Fruit fly (Drosophila melanogaster) whole organism, embryonic: ENCODE measurements around the gene CG1324.

ENCODE experiments used
- Ada2b ChIP-seq: fragments of 200-800 bp; sonication (Bioruptor generic); IDR thresholded peaks from 2 replicates; pipeline ENCODE4 v1.3.6; 2022; ENCODE audit warnings: missing biosample characterization, missing genetic modification characterization
- Adf1 ChIP-seq: fragments of 200-800 bp; sonication (Bioruptor generic); IDR thresholded peaks from 2 replicates; pipeline ENCODE4 v1.3.6; 2022; ENCODE audit warnings: missing biosample characterization, missing genetic modification characterization
- Aef1 ChIP-seq: fragments of 200-800 bp; sonication (Bioruptor generic); IDR thresholded peaks from 3 replicates; pipeline ENCODE4 v1.3.6; 2022; ENCODE audit warnings: missing biosample characterization, missing genetic modification characterization
- Bteb2 ChIP-seq: fragments of 200-800 bp; sonication (Bioruptor generic); optimal IDR thresholded peaks from 2 replicates; lab custom pipeline; 2016; ENCODE audit warnings: missing biosample characterization, missing genetic modification characterization
- CG10147 ChIP-seq: fragments of 200-800 bp; sonication (Bioruptor generic); optimal IDR thresholded peaks from 2 replicates; lab custom pipeline; 2019; ENCODE audit warnings: missing biosample characterization, mild to moderate bottlenecking, missing genetic modification characterization, moderate library complexity
- CG14014 ChIP-seq: fragments of 200-800 bp; sonication (Bioruptor generic); IDR thresholded peaks from 2 replicates; pipeline ENCODE4 v1.3.6; 2022; ENCODE audit warnings: missing biosample characterization, missing genetic modification characterization
- CG14860 ChIP-seq: fragments of 200-800 bp; sonication (Bioruptor generic); IDR thresholded peaks from 3 replicates; pipeline ENCODE4 v1.3.6; 2022; ENCODE audit warnings: missing biosample characterization, missing genetic modification characterization; ENCODE audit not compliant: partially characterized antibody
- CG17328 ChIP-seq: fragments of 200-800 bp; sonication (Bioruptor generic); IDR thresholded peaks from 2 replicates; pipeline ENCODE4 v1.3.6; 2022; ENCODE audit warnings: missing biosample characterization, missing genetic modification characterization
- CG2129 ChIP-seq: fragments of 200-800 bp; sonication (Bioruptor generic); IDR thresholded peaks from 2 replicates; pipeline ENCODE4 v1.3.6; 2022; ENCODE audit warnings: missing biosample characterization, missing genetic modification characterization; ENCODE audit not compliant: partially characterized antibody
- CG30020 ChIP-seq: fragments of 200-800 bp; optimal IDR thresholded peaks from 2 replicates; lab custom pipeline; 2019; ENCODE audit warnings: missing biosample characterization, mild to moderate bottlenecking, missing genetic modification characterization, moderate library complexity
- CG31441 ChIP-seq: fragments of 200-800 bp; sonication (Bioruptor generic); IDR thresholded peaks from 2 replicates; pipeline ENCODE4 v1.3.6; 2022; ENCODE audit warnings: missing biosample characterization, missing genetic modification characterization
- CG34422 ChIP-seq: fragments of 200-800 bp; sonication (Bioruptor generic); IDR thresholded peaks from 3 replicates; pipeline ENCODE4 v1.3.6; 2022; ENCODE audit warnings: missing biosample characterization, missing genetic modification characterization
- CG4404 ChIP-seq: fragments of 200-800 bp; sonication (Bioruptor generic); IDR thresholded peaks from 2 replicates; pipeline ENCODE4 v1.3.6; 2022; ENCODE audit warnings: missing biosample characterization, missing genetic modification characterization
- CG4424 ChIP-seq: fragments of 200-800 bp; sonication (Bioruptor generic); optimal IDR thresholded peaks from 3 replicates; lab custom pipeline; 2016; ENCODE audit warnings: missing biosample characterization, missing genetic modification characterization
- CG5180 ChIP-seq: fragments of 200-800 bp; sonication (Bioruptor generic); optimal IDR thresholded peaks from 3 replicates; lab custom pipeline; 2017; ENCODE audit warnings: missing biosample characterization, missing genetic modification characterization, mild to moderate bottlenecking, moderate library complexity, missing genetic modification reagents
- CG7271 ChIP-seq: fragments of 200-800 bp; sonication (Bioruptor generic); optimal IDR thresholded peaks from 2 replicates; lab custom pipeline; 2018; ENCODE audit warnings: missing biosample characterization, mild to moderate bottlenecking, missing genetic modification characterization, moderate library complexity
- CG8089 ChIP-seq: fragments of 200-800 bp; sonication (Bioruptor generic); optimal IDR thresholded peaks from 3 replicates; lab custom pipeline; 2016; ENCODE audit warnings: missing biosample characterization, missing genetic modification characterization
- CG8388 ChIP-seq: fragments of 200-800 bp; sonication (Bioruptor generic); optimal IDR thresholded peaks from 2 replicates; lab custom pipeline; 2019; ENCODE audit warnings: missing biosample characterization, mild to moderate bottlenecking, missing genetic modification characterization, moderate library complexity
- CG8765 ChIP-seq: fragments of 200-800 bp; sonication (Bioruptor generic); IDR thresholded peaks from 2 replicates; pipeline ENCODE4 v1.3.6; 2022; ENCODE audit warnings: missing biosample characterization, missing genetic modification characterization
- CG9727 ChIP-seq: fragments of 200-800 bp; sonication (Bioruptor generic); optimal IDR thresholded peaks from 3 replicates; lab custom pipeline; 2017; ENCODE audit warnings: missing biosample characterization, mild to moderate bottlenecking, missing genetic modification characterization
- Dfd ChIP-seq, 2 experiments: fragments of >200 bp; optimal IDR thresholded peaks; 2 replicates each; lab custom pipeline; 2017; ENCODE audit warnings: missing biosample characterization in 2 of 2, missing genetic modification characterization in 2 of 2
- Drgx ChIP-seq: fragments of 200-800 bp; sonication (Bioruptor generic); IDR thresholded peaks from 2 replicates; pipeline ENCODE4 v1.3.6; 2022; ENCODE audit warnings: missing biosample characterization, missing genetic modification characterization
- Ets97D ChIP-seq: fragments of 200-800 bp; sonication (Bioruptor generic); optimal IDR thresholded peaks from 3 replicates; lab custom pipeline; 2016; ENCODE audit warnings: missing biosample characterization, missing genetic modification characterization
- Hr39 ChIP-seq: fragments of >200 bp; optimal IDR thresholded peaks from 2 replicates; lab custom pipeline; 2017
- Mrtf ChIP-seq: fragments of 200-800 bp; sonication (Bioruptor generic); IDR thresholded peaks from 3 replicates; pipeline ENCODE4 v1.3.6; 2022; ENCODE audit warnings: missing biosample characterization, missing genetic modification characterization
- Nf-YB ChIP-seq: fragments of 200-800 bp; sonication (Bioruptor generic); optimal IDR thresholded peaks from 3 replicates; lab custom pipeline; 2019; ENCODE audit warnings: missing biosample characterization, mild to moderate bottlenecking, missing genetic modification characterization, moderate library complexity
- Sin3A ChIP-seq: fragments of >200 bp; optimal IDR thresholded peaks from 2 replicates; lab custom pipeline; 2018
- Xrp1 ChIP-seq: fragments of 200-800 bp; sonication (Bioruptor generic); IDR thresholded peaks from 2 replicates; pipeline ENCODE4 v1.3.6; 2022; ENCODE audit warnings: missing biosample characterization, missing genetic modification characterization
- btn ChIP-seq: fragments of 200-800 bp; sonication (Bioruptor generic); optimal IDR thresholded peaks from 2 replicates; lab custom pipeline; 2016; ENCODE audit warnings: missing biosample characterization, missing genetic modification characterization
- cad ChIP-seq: fragments of >200 bp; optimal IDR thresholded peaks from 2 replicates; lab custom pipeline; 2017; ENCODE audit warnings: missing biosample characterization, missing genetic modification characterization
- da ChIP-seq: fragments of 200-800 bp; sonication (Bioruptor generic); optimal IDR thresholded peaks from 2 replicates; lab custom pipeline; 2016; ENCODE audit warnings: missing biosample characterization, missing genetic modification characterization
- dimm ChIP-seq: fragments of 200-800 bp; sonication (Bioruptor generic); IDR thresholded peaks from 2 replicates; pipeline ENCODE4 v1.3.6; 2022; ENCODE audit warnings: missing biosample characterization, missing genetic modification characterization
- ems ChIP-seq: fragments of 200-800 bp; sonication (Bioruptor generic); optimal IDR thresholded peaks from 3 replicates; lab custom pipeline; 2016; ENCODE audit warnings: missing biosample characterization, missing genetic modification characterization
- eve ChIP-seq, 2 experiments: fragments of >200 bp; optimal IDR thresholded peaks; 2 replicates each; lab custom pipeline; 2017; ENCODE audit warnings: missing biosample characterization in 2 of 2, missing genetic modification characterization in 2 of 2
- eyg ChIP-seq: fragments of 200-800 bp; sonication (Bioruptor generic); optimal IDR thresholded peaks from 3 replicates; lab custom pipeline; 2016; ENCODE audit warnings: missing biosample characterization, missing genetic modification characterization
- gcm ChIP-seq: fragments of 200-800 bp; sonication (Bioruptor generic); optimal IDR thresholded peaks from 2 replicates; lab custom pipeline; 2019; ENCODE audit warnings: missing biosample characterization, mild to moderate bottlenecking, missing genetic modification characterization, moderate library complexity
- gcm2 ChIP-seq: fragments of 200-800 bp; sonication (Bioruptor generic); optimal IDR thresholded peaks from 2 replicates; lab custom pipeline; 2016; ENCODE audit warnings: missing biosample characterization, missing genetic modification characterization
- her ChIP-seq: fragments of 200-800 bp; sonication (Bioruptor generic); optimal IDR thresholded peaks from 2 replicates; lab custom pipeline; 2016; ENCODE audit warnings: missing biosample characterization, missing genetic modification characterization
- jumu ChIP-seq: fragments of 200-800 bp; sonication (Bioruptor generic); optimal IDR thresholded peaks from 3 replicates; lab custom pipeline; 2016; ENCODE audit warnings: missing biosample characterization, missing genetic modification characterization
- kah ChIP-seq: fragments of 200-800 bp; sonication (Bioruptor generic); optimal IDR thresholded peaks from 2 replicates; lab custom pipeline; 2018; ENCODE audit warnings: missing biosample characterization, mild to moderate bottlenecking, missing genetic modification characterization
- lola ChIP-seq, 3 experiments: fragments of >200 bp in 2 of 3; fragments of 200-800 bp in 1 of 3; sonication (Bioruptor generic) in 1 of 3; optimal IDR thresholded peaks; 2 replicates each; lab custom pipeline; 2017 to 2019; ENCODE audit warnings: missing biosample characterization in 3 of 3, missing genetic modification characterization in 3 of 3, mild to moderate bottlenecking in 1 of 3, moderate library complexity in 1 of 3
- luna ChIP-seq: fragments of 200-800 bp; sonication (Bioruptor generic); optimal IDR thresholded peaks from 2 replicates; lab custom pipeline; 2016; ENCODE audit warnings: missing biosample characterization, missing genetic modification characterization
- nau ChIP-seq: fragments of 200-800 bp; sonication (Bioruptor generic); optimal IDR thresholded peaks from 3 replicates; lab custom pipeline; 2017; ENCODE audit warnings: missing biosample characterization, mild to moderate bottlenecking, missing genetic modification characterization, missing genetic modification reagents
- pb ChIP-seq: fragments of 200-800 bp; sonication (Bioruptor generic); optimal IDR thresholded peaks from 3 replicates; lab custom pipeline; 2016; ENCODE audit warnings: missing biosample characterization, missing genetic modification characterization
- pita ChIP-seq: fragments of 200-800 bp; sonication (Bioruptor generic); optimal IDR thresholded peaks from 2 replicates; lab custom pipeline; 2017; ENCODE audit warnings: missing biosample characterization, mild to moderate bottlenecking, missing genetic modification characterization
- ranshi ChIP-seq: fragments of 200-800 bp; sonication (Bioruptor generic); IDR thresholded peaks from 2 replicates; pipeline ENCODE4 v1.3.6; 2022; ENCODE audit warnings: missing biosample characterization, missing genetic modification characterization
- slbo ChIP-seq: fragments of 200-800 bp; sonication (Bioruptor generic); IDR thresholded peaks from 2 replicates; pipeline ENCODE4 v1.3.6; 2022; ENCODE audit warnings: missing biosample characterization, missing genetic modification characterization
- so ChIP-seq: fragments of 200-800 bp; sonication (Bioruptor generic); IDR thresholded peaks from 3 replicates; pipeline ENCODE4 v1.3.6; 2022; ENCODE audit warnings: missing biosample characterization, missing genetic modification characterization
- stc ChIP-seq: fragments of 200-800 bp; sonication (Bioruptor generic); IDR thresholded peaks from 2 replicates; pipeline ENCODE4 v1.3.6; 2022; ENCODE audit warnings: missing biosample characterization, missing genetic modification characterization
- sug ChIP-seq: fragments of 200-800 bp; optimal IDR thresholded peaks from 2 replicates; lab custom pipeline; 2019; ENCODE audit warnings: missing biosample characterization, mild to moderate bottlenecking, missing genetic modification characterization, moderate library complexity
- wdn ChIP-seq: fragments of 200-800 bp; sonication (Bioruptor generic); IDR thresholded peaks from 2 replicates; pipeline ENCODE4 v1.3.6; 2022; ENCODE audit warnings: missing biosample characterization, missing genetic modification characterization
- yki ChIP-seq: fragments of >200 bp; optimal IDR thresholded peaks from 3 replicates; lab custom pipeline; 2018
- z ChIP-seq: fragments of 200-800 bp; sonication (Bioruptor generic); IDR thresholded peaks from 3 replicates; pipeline ENCODE4 v1.3.6; 2022; ENCODE audit warnings: missing biosample characterization, missing genetic modification characterization

CG1324 gene

DNA sequence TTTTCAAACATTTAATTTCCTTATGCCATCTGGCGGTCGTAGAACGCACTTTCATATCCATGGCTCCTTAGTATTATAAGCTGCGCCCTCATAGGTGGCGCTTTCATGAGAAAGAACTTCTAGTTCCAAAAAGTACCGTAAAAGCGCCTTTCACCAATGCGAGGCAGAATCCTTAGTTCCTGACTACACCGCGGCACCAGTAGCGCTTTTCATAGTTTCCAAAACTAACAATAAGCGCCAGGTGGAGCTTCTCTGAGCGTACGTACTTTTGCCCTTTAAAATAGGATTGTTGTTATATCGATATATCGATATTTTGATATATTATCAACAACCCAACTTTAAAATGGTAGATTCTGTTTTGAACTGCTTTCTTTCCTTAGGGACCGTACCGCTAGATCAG is 24.7 kb upstream of the CG1324 start (continued):
- TF ChIP-seq gcm2 (GFP tag; lab: Kevin White, UChicago) (peak; percentile 55), CG4424 (GFP tag; lab: Kevin White, UChicago) (peak; percentile 72), so (peak; percentile 71; the same call in 2 of the 3 replicates), Xrp1 (GFP tag; lab: Robert Waterston, UW) (peak; percentile 65; the same call in 1 of the 2 replicates), CG5180 (GFP tag; lab: Kevin White, UChicago) (peak; percentile 35), CG8388 (GFP tag; lab: Kevin White, UChicago) (peak; percentile 32), Mrtf (GFP tag; lab: Robert Waterston, UW) (peak; percentile 80), CG9727 (GFP tag; lab: Kevin White, UChicago) (peak; percentile 47), CG4404 (GFP tag; lab: Robert Waterston, UW) (peak; percentile 51; the same call in 1 of the 2 replicates), pita (GFP tag; lab: Kevin White, UChicago) (peak; percentile 80), z (GFP tag; lab: Robert Waterston, UW) (no peak), Sin3A (no peak), Ets97D (peak; percentile 76), ranshi (GFP tag; lab: Robert Waterston, UW) (peak; percentile 69), CG10147 (GFP tag; lab: Kevin White, UChicago) (peak; percentile 58), btn (GFP tag; lab: Kevin White, UChicago) (peak; percentile 48), pb (peak; percentile 82), CG2129 (GFP tag; lab: Robert Waterston, UW) (peak; percentile 77), Hr39 (no peak), CG30020 (tag; lab: Kevin White, UChicago) (peak; percentile 10), jumu (GFP tag; lab: Kevin White, UChicago) (peak; percentile 25), her (GFP tag; lab: Kevin White, UChicago) (peak; percentile 86), Ada2b (GFP tag; lab: Robert Waterston, UW) (peak; percentile 54), Aef1 (GFP tag; lab: Robert Waterston, UW) (peak; percentile 71), CG34422 (GFP tag; lab: Robert Waterston, UW) (peak; percentile 71), da (GFP tag; lab: Kevin White, UChicago) (peak; percentile 59), sug (tag; lab: Kevin White, UChicago) (peak; percentile 64), CG17328 (GFP tag; lab: Robert Waterston, UW) (peak; percentile 77), dimm (peak; percentile 36; the same call in 1 of the 2 replicates), CG8089 (GFP tag; lab: Kevin White, UChicago) (peak; percentile 82), kah (GFP tag; lab: Kevin White, UChicago) (peak; percentile 16), eyg (peak; percentile 11), CG14860 (GFP tag; lab: Robert Waterston, UW) (peak; percentile 64), yki (lab: Kevin White, UChicago) (no peak), CG7271 (tag; lab: Kevin White, UChicago) (peak; percentile 22), wdn (GFP tag; lab: Robert Waterston, UW) (peak; percentile 66), Drgx (GFP tag; lab: Robert Waterston, UW) (no peak), CG31441 (peak; percentile 36; the same call in 1 of the 2 replicates), slbo (GFP tag; lab: Robert Waterston, UW) (peak; percentile 88), lola (GFP tag; optimal IDR thresholded peaks at IDR 0.05; lab: Kevin White, UChicago) (peak in 1 of 3 experiments; percentile 41), Adf1 (GFP tag; lab: Robert Waterston, UW) (peak; percentile 34; the same call in 1 of the 2 replicates), Dfd (GFP tag; optimal IDR thresholded peaks at IDR 0.05; lab: Kevin White, UChicago) (no peak), cad (GFP tag; lab: Kevin White, UChicago) (no peak), nau (GFP tag; lab: Kevin White, UChicago) (peak; percentile 11), CG8765 (GFP tag; lab: Robert Waterston, UW) (peak; percentile 40; the same call in 1 of the 2 replicates), stc (peak; percentile 36; the same call in 1 of the 2 replicates), gcm (GFP tag; lab: Kevin White, UChicago) (peak; percentile 53), Bteb2 (GFP tag; lab: Kevin White, UChicago) (peak; percentile 37), CG14014 (GFP tag; lab: Robert Waterston, UW) (0 out of 2 replicates have a peak, but pooled peaks have one; percentile 74), Nf-YB (peak; percentile 26), ems (GFP tag; lab: Kevin White, UChicago) (no peak), luna (GFP tag; lab: Kevin White, UChicago) (peak; percentile 54), eve (GFP tag; optimal IDR thresholded peaks at IDR 0.05; lab: Kevin White, UChicago) (no peak)
